Fruit fly (Drosophila melanogaster): ENCODE measurements around the gene Rsf1.

DNA sequence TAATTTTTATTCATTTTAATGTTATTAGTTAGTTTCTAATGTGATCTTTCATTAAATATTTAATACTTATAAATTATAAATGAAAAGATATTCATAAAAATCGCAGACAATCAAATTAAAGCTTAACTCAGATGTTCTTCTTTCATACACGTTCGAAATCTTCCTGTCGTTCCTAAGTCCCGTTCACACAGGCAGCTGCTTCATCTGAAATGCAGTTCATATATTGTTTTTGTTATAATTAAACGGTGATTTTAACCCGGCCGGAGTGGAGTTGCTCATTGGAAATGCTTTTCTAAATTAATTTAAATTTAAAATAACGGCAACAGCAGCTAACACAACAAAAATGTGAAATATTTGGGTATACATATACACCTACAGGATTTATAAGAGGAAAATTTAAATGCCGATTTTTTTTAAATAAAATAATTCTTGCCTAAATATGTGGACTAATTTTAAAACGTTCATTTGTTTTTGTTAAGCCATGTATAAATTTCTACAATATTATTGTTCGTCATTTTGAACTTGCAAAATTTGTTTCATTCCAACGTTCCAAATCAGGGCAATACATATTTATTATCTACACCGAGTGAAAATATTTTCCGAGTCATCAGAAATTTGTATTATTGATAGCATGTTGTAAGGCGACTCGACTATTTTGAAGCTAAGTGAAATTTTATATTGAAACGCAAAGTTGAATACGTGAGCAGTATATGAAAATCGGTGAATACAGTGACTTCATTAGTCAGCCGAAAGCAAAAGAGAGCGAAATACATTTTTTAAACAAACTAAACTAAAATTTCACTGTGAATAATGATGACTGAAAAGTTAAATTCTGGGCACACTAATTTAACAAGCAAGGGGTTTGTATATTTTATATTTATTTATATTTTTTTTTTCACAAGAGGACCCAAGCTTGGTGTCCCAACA lies 24.4 kb downstream of the Rsf1 start, which contains the start of gene me31B:
- no peak for TF ChIP-seq peb (GFP tag; IDR thresholded peaks at IDR 0.05)
- TF ChIP-seq CG32767 (GFP tag; IDR thresholded peaks at IDR 0.05) = no peak
- no peak for TF ChIP-seq CG15011 (GFP tag; optimal IDR thresholded peaks at IDR 0.05)
- no peak for TF ChIP-seq Camta (GFP tag; optimal IDR thresholded peaks at IDR 0.05)
- no peak for TF ChIP-seq dpn (GFP tag; optimal IDR thresholded peaks at IDR 0.05)
- no peak for TF ChIP-seq CrebB (tag; optimal IDR thresholded peaks at IDR 0.05)
- no peak for TF ChIP-seq D19A (tag; optimal IDR thresholded peaks at IDR 0.05)
- no peak for TF ChIP-seq CG9876 (GFP tag; optimal IDR thresholded peaks at IDR 0.05)
- no peak for TF ChIP-seq crc (GFP tag; optimal IDR thresholded peaks at IDR 0.05)
- no peak for TF ChIP-seq Antp (GFP tag; optimal IDR thresholded peaks at IDR 0.05)

Measured in whole organism, embryonic.